Fruit fly (Drosophila melanogaster): ENCODE data around the gene ash1.

DNA sequence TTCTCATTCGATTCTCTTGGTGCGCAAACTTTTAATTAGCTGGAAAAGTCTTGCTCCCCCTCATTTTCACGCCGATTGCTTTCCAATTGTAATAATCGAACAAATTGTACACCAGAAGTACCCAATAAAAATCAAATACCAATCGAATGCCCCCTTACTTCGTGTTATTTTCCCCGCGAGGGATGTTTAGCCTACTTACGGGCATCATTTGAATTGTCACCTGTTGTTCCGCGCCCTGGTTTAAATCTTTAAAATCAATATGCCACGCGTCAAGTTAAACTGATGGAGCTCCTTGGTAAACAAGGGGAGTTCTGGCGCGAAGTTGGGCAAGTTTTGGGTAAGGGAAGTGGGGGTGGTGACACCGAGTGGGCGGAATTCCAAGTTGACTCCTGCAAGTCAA lies 47.7 kb upstream of the ash1 start:
- TF ChIP-seq CG8478 (optimal IDR thresholded peaks at IDR 0.05) (no peak), CTCF (optimal IDR thresholded peaks at IDR 0.05) (no peak)

Measured in S2 (cell line).